Fruit fly (Drosophila melanogaster) whole organism, embryonic: ENCODE data around the gene CG46310.

Experiments used
- Ada2b ChIP-seq: fragments of 200-800 bp; sonication (Bioruptor generic); IDR thresholded peaks from 2 replicates; pipeline ENCODE4 v1.3.6; 2022; ENCODE audit warnings: missing biosample characterization, missing genetic modification characterization
- Bgb ChIP-seq: fragments of 200-800 bp; sonication (Bioruptor generic); IDR thresholded peaks from 2 replicates; pipeline ENCODE4 v1.3.6; 2022; ENCODE audit warnings: missing biosample characterization, missing genetic modification characterization; ENCODE audit not compliant: partially characterized antibody
- CG11504 ChIP-seq: fragments of 200-800 bp; sonication (Bioruptor generic); optimal IDR thresholded peaks from 3 replicates; lab custom pipeline; 2019; ENCODE audit warnings: missing biosample characterization, mild to moderate bottlenecking, missing genetic modification characterization, moderate library complexity
- CG12299 ChIP-seq: fragments of 200-800 bp; sonication (Bioruptor generic); optimal IDR thresholded peaks from 2 replicates; lab custom pipeline; 2018; ENCODE audit warnings: missing biosample characterization, mild to moderate bottlenecking, missing genetic modification characterization
- CG12391 ChIP-seq: fragments of 200-800 bp; sonication (Bioruptor generic); optimal IDR thresholded peaks from 3 replicates; lab custom pipeline; 2018; ENCODE audit warnings: missing biosample characterization, mild to moderate bottlenecking, missing genetic modification characterization, moderate library complexity
- CG12769 ChIP-seq: fragments of 200-800 bp; sonication (Bioruptor generic); optimal IDR thresholded peaks from 2 replicates; lab custom pipeline; 2019; ENCODE audit warnings: missing biosample characterization, mild to moderate bottlenecking, missing genetic modification characterization, moderate library complexity
- CG13775 ChIP-seq: fragments of 200-800 bp; sonication (Bioruptor generic); optimal IDR thresholded peaks from 3 replicates; lab custom pipeline; 2017; ENCODE audit warnings: missing biosample characterization, mild to moderate bottlenecking, missing genetic modification characterization
- CG16813 ChIP-seq: fragments of 200-800 bp; sonication (Bioruptor generic); IDR thresholded peaks from 3 replicates; pipeline ENCODE4 v1.3.6; 2022; ENCODE audit warnings: missing biosample characterization, missing genetic modification characterization; ENCODE audit not compliant: partially characterized antibody
- CG17802 ChIP-seq: fragments of 200-800 bp; sonication (Bioruptor generic); optimal IDR thresholded peaks from 2 replicates; lab custom pipeline; 2018; ENCODE audit warnings: missing biosample characterization, mild to moderate bottlenecking, missing genetic modification characterization, moderate library complexity
- CG17829 ChIP-seq: fragments of 200-800 bp; optimal IDR thresholded peaks from 2 replicates; lab custom pipeline; 2019; ENCODE audit warnings: missing biosample characterization, mild to moderate bottlenecking, missing genetic modification characterization, moderate library complexity
- CG18476 ChIP-seq: fragments of 200-800 bp; sonication (Bioruptor generic); optimal IDR thresholded peaks from 2 replicates; lab custom pipeline; 2016; ENCODE audit warnings: missing biosample characterization, mild to moderate bottlenecking, missing genetic modification characterization
- CG2712 ChIP-seq: fragments of 200-800 bp; optimal IDR thresholded peaks from 3 replicates; lab custom pipeline; 2019; ENCODE audit warnings: missing biosample characterization, mild to moderate bottlenecking, missing genetic modification characterization, moderate library complexity
- CG4707 ChIP-seq: fragments of 200-800 bp; sonication (Bioruptor generic); optimal IDR thresholded peaks from 2 replicates; lab custom pipeline; 2018; ENCODE audit warnings: missing biosample characterization, mild to moderate bottlenecking, missing genetic modification characterization, moderate library complexity
- CG6654 ChIP-seq: fragments of 200-800 bp; sonication (Bioruptor generic); optimal IDR thresholded peaks from 2 replicates; lab custom pipeline; 2017; ENCODE audit warnings: missing biosample characterization, mild to moderate bottlenecking, missing genetic modification characterization
- CG9797 ChIP-seq: fragments of 200-800 bp; sonication (Bioruptor generic); optimal IDR thresholded peaks from 3 replicates; lab custom pipeline; 2018; ENCODE audit warnings: missing biosample characterization, mild to moderate bottlenecking, missing genetic modification characterization
- CHES-1-like ChIP-seq: fragments of 200-800 bp; sonication (Bioruptor generic); optimal IDR thresholded peaks from 2 replicates; lab custom pipeline; 2016; ENCODE audit warnings: missing biosample characterization, missing genetic modification characterization
- CoRest ChIP-seq: fragments of 200-800 bp; sonication (Bioruptor generic); optimal IDR thresholded peaks from 3 replicates; lab custom pipeline; 2018; ENCODE audit warnings: missing biosample characterization, mild to moderate bottlenecking, missing genetic modification characterization, moderate library complexity
- D19B ChIP-seq: fragments of 200-800 bp; sonication (Bioruptor generic); optimal IDR thresholded peaks from 2 replicates; lab custom pipeline; 2017; ENCODE audit warnings: missing biosample characterization, mild to moderate bottlenecking, missing genetic modification characterization
- Dek ChIP-seq: fragments of 200-800 bp; sonication (Bioruptor generic); optimal IDR thresholded peaks from 3 replicates; lab custom pipeline; 2019; ENCODE audit warnings: missing biosample characterization, mild to moderate bottlenecking, missing genetic modification characterization, moderate library complexity
- Fer1 ChIP-seq: fragments of 200-800 bp; sonication (Bioruptor generic); optimal IDR thresholded peaks from 2 replicates; lab custom pipeline; 2017; ENCODE audit warnings: missing biosample characterization, mild to moderate bottlenecking, missing genetic modification characterization
- Gug ChIP-seq: fragments of 200-800 bp; sonication (Bioruptor generic); IDR thresholded peaks from 4 replicates; pipeline ENCODE4 v1.3.6; 2022; ENCODE audit warnings: missing biosample characterization, missing genetic modification characterization
- Hr39 ChIP-seq: fragments of >200 bp; optimal IDR thresholded peaks from 2 replicates; lab custom pipeline; 2017
- Meics ChIP-seq: fragments of 200-800 bp; sonication (Bioruptor generic); optimal IDR thresholded peaks from 2 replicates; lab custom pipeline; 2017; ENCODE audit warnings: missing biosample characterization, mild to moderate bottlenecking, missing genetic modification characterization
- Taf1 ChIP-seq: fragments of 200-800 bp; sonication (Bioruptor generic); IDR thresholded peaks from 2 replicates; pipeline ENCODE4 v1.3.6; 2022; ENCODE audit warnings: missing biosample characterization, missing genetic modification characterization
- Tbp ChIP-seq: fragments of >200 bp; optimal IDR thresholded peaks from 2 replicates; lab custom pipeline; 2018; ENCODE audit warnings: missing biosample characterization, missing genetic modification characterization
- YL-1 ChIP-seq: fragments of 200-800 bp; sonication (Bioruptor generic); optimal IDR thresholded peaks from 3 replicates; lab custom pipeline; 2017; ENCODE audit warnings: missing biosample characterization, mild to moderate bottlenecking, missing genetic modification characterization
- az2 ChIP-seq: fragments of 200-800 bp; sonication (Bioruptor generic); optimal IDR thresholded peaks from 3 replicates; lab custom pipeline; 2016; ENCODE audit warnings: missing biosample characterization, missing genetic modification characterization
- dm ChIP-seq: fragments of 200-800 bp; sonication (Bioruptor generic); optimal IDR thresholded peaks from 3 replicates; lab custom pipeline; 2016; ENCODE audit warnings: missing biosample characterization, missing genetic modification characterization
- dmrt11E ChIP-seq: fragments of 200-800 bp; sonication (Bioruptor generic); optimal IDR thresholded peaks from 3 replicates; lab custom pipeline; 2018; ENCODE audit warnings: missing biosample characterization, mild to moderate bottlenecking, missing genetic modification characterization, moderate library complexity
- fd102C ChIP-seq: fragments of 200-800 bp; sonication (Bioruptor generic); optimal IDR thresholded peaks from 2 replicates; lab custom pipeline; 2018; ENCODE audit warnings: missing biosample characterization, mild to moderate bottlenecking, missing genetic modification characterization, moderate library complexity
- fd3F ChIP-seq: fragments of 200-800 bp; sonication (Bioruptor generic); optimal IDR thresholded peaks from 2 replicates; lab custom pipeline; 2018; ENCODE audit warnings: missing biosample characterization, mild to moderate bottlenecking, missing genetic modification characterization, moderate library complexity
- fd64A ChIP-seq: fragments of 200-800 bp; sonication (Bioruptor generic); optimal IDR thresholded peaks from 3 replicates; lab custom pipeline; 2018; ENCODE audit warnings: missing biosample characterization, mild to moderate bottlenecking, missing genetic modification characterization
- hkb ChIP-seq, 2 experiments: fragments of 200-800 bp in 1 of 2; fragments of >200 bp in 1 of 2; sonication (Bioruptor generic) in 1 of 2; IDR thresholded peaks in 1 of 2; optimal IDR thresholded peaks in 1 of 2; 2 replicates each; pipeline versions ENCODE4 v1.3.6 to Lab custom; 2017 to 2022; ENCODE audit warnings: missing biosample characterization in 1 of 2, missing genetic modification characterization in 1 of 2
- inv ChIP-seq: fragments of 200-800 bp; sonication (Bioruptor generic); IDR thresholded peaks from 2 replicates; pipeline ENCODE4 v1.3.6; 2022; ENCODE audit warnings: missing biosample characterization, missing genetic modification characterization; ENCODE audit not compliant: partially characterized antibody
- lov ChIP-seq, 2 experiments: fragments of 200-800 bp in 1 of 2; fragments of >200 bp in 1 of 2; sonication (Bioruptor generic) in 1 of 2; IDR thresholded peaks in 1 of 2; optimal IDR thresholded peaks in 1 of 2; 2 replicates in 1 of 2; 3 replicates in 1 of 2; pipeline versions ENCODE4 v1.3.6 to Lab custom; 2017 to 2022; ENCODE audit warnings: missing biosample characterization in 1 of 2, missing genetic modification characterization in 1 of 2
- mam ChIP-seq: fragments of 200-800 bp; sonication (Bioruptor generic); optimal IDR thresholded peaks from 3 replicates; lab custom pipeline; 2016; ENCODE audit warnings: missing biosample characterization, missing genetic modification characterization
- mld ChIP-seq: fragments of 200-800 bp; sonication (Bioruptor generic); IDR thresholded peaks from 3 replicates; pipeline ENCODE4 v1.3.6; 2022; ENCODE audit warnings: missing biosample characterization, missing genetic modification characterization; ENCODE audit not compliant: partially characterized antibody
- org-1 ChIP-seq: fragments of 200-800 bp; sonication (Bioruptor generic); optimal IDR thresholded peaks from 2 replicates; lab custom pipeline; 2017; ENCODE audit warnings: missing biosample characterization, missing genetic modification characterization
- pb ChIP-seq: fragments of 200-800 bp; sonication (Bioruptor generic); optimal IDR thresholded peaks from 3 replicates; lab custom pipeline; 2016; ENCODE audit warnings: missing biosample characterization, missing genetic modification characterization
- row ChIP-seq: fragments of 200-800 bp; sonication (Bioruptor generic); IDR thresholded peaks from 3 replicates; pipeline ENCODE4 v1.3.6; 2022; ENCODE audit warnings: missing biosample characterization, missing genetic modification characterization
- slou ChIP-seq: fragments of 200-800 bp; sonication (Bioruptor generic); optimal IDR thresholded peaks from 3 replicates; lab custom pipeline; 2016; ENCODE audit warnings: missing biosample characterization, missing genetic modification characterization
- tgo ChIP-seq: fragments of 200-800 bp; sonication (Bioruptor generic); IDR thresholded peaks from 3 replicates; pipeline ENCODE4 v1.3.6; 2022; ENCODE audit warnings: missing biosample characterization, missing genetic modification characterization
- tin ChIP-seq: fragments of 200-800 bp; sonication (Bioruptor generic); optimal IDR thresholded peaks from 3 replicates; lab custom pipeline; 2016; ENCODE audit warnings: missing biosample characterization, missing genetic modification characterization
- ttk ChIP-seq: fragments of 200-800 bp; sonication (Bioruptor generic); IDR thresholded peaks from 2 replicates; pipeline ENCODE4 v2.1.2; 2022; ENCODE audit warnings: missing biosample characterization, missing genetic modification characterization

CG46310 gene

dm6 chr3R:23189958-23190900 lies 16.6 kb downstream of the CG46310 start (continued):
- no peak for TF ChIP-seq inv (GFP tag; lab: Robert Waterston, UW)
- peak; percentile 74 for TF ChIP-seq mam (GFP tag; lab: Kevin White, UChicago)
- peak; percentile 71 for TF ChIP-seq Meics (GFP tag; lab: Kevin White, UChicago)
- TF ChIP-seq row (GFP tag; lab: Robert Waterston, UW), result peak; percentile 94
- TF ChIP-seq ttk (GFP tag; lab: Robert Waterston, UW), result peak; percentile 56
- TF ChIP-seq Gug (GFP tag; lab: Robert Waterston, UW), result peak; percentile 69; the same call in 3 of the 4 replicates
- TF ChIP-seq Tbp, result no peak
- peak; percentile 84 for TF ChIP-seq CG11504 (tag; lab: Kevin White, UChicago)
- peak; percentile 69 for TF ChIP-seq CHES-1-like (GFP tag; lab: Kevin White, UChicago)
- peak; percentile 70 for TF ChIP-seq Ada2b (GFP tag; lab: Robert Waterston, UW)

- TF ChIP-seq YL-1 (no peak), CG12299 (tag; lab: Kevin White, UChicago) (no peak), CoRest (peak; percentile 3), dm (GFP tag; lab: Kevin White, UChicago) (no peak), Taf1 (GFP tag; lab: Robert Waterston, UW) (no peak), Bgb (GFP tag; lab: Robert Waterston, UW) (peak; percentile 71; the same call in 1 of the 2 replicates), pb (GFP tag; lab: Kevin White, UChicago) (no peak), D19B (GFP tag; lab: Kevin White, UChicago) (no peak), CG6654 (GFP tag; lab: Kevin White, UChicago) (no peak), CG12769 (tag; lab: Kevin White, UChicago) (peak; percentile 63), CG12391 (tag; lab: Kevin White, UChicago) (peak; percentile 11), tin (GFP tag; lab: Kevin White, UChicago) (no peak), az2 (no peak), hkb (optimal IDR thresholded peaks at IDR 0.05; lab: Kevin White, UChicago) (no peak), hkb (GFP tag; IDR thresholded peaks at IDR 0.05; lab: Robert Waterston, UW) (0 out of 2 replicates have a peak, but pooled peaks have one; percentile 42), CG13775 (GFP tag; lab: Kevin White, UChicago) (no peak), mld (GFP tag; lab: Robert Waterston, UW) (0 out of 3 replicates have a peak, but pooled peaks have one; percentile 40), CG18476 (GFP tag; lab: Kevin White, UChicago) (no peak), dmrt11E (tag; lab: Kevin White, UChicago) (no peak), CG2712 (tag; lab: Kevin White, UChicago) (peak; percentile 13), inv (GFP tag; lab: Robert Waterston, UW) (0 out of 2 replicates have a peak, but pooled peaks have one; percentile 30), fd102C (no peak), CG16813 (no peak), slou (no peak), tgo (peak; percentile 38; the same call in 1 of the 3 replicates), CG17829 (tag; lab: Kevin White, UChicago) (no peak), fd64A (GFP tag; lab: Kevin White, UChicago) (no peak), CG4707 (GFP tag; lab: Kevin White, UChicago) (no peak), fd3F (GFP tag; lab: Kevin White, UChicago) (no peak), CG17802 (no peak), CG9797 (GFP tag; lab: Kevin White, UChicago) (no peak), Dek (peak; percentile 13), CHES-1-like (GFP tag; lab: Kevin White, UChicago) (no peak), Hr39 (lab: Kevin White, UChicago) (no peak), Fer1 (GFP tag; lab: Kevin White, UChicago) (peak; percentile 3), org-1 (GFP tag; lab: Kevin White, UChicago) (no peak), lov (optimal IDR thresholded peaks at IDR 0.05; lab: Kevin White, UChicago) (no peak), lov (GFP tag; IDR thresholded peaks at IDR 0.05; lab: Robert Waterston, UW) (no peak)
These were observed 17.6 kb downstream of the CG46310 start for dm6 chr3R:23191108-23191771.
